Worm (Caenorhabditis elegans): Measurements from ENCODE around the gene zip-11.

ce11 chrIV:3337275-3337674 is 26.2 kb downstream of the zip-11 start:
- no peak for TF ChIP-seq ztf-22 (GFP tag; optimal IDR thresholded peaks at IDR 0.05)
- no peak for TF ChIP-seq F57A8.1 (GFP tag; optimal IDR thresholded peaks at IDR 0.05)

Measured in whole organism, young adult.